Worm (Caenorhabditis elegans) whole organism, mixed stage, embryonic: ENCODE data around the gene ckb-1.

ENCODE experiments used
- bed-3 ChIP-seq: fragments of 200-800 bp; sonication (Bioruptor generic); optimal IDR thresholded peaks from 3 replicates; lab custom pipeline; 2018; ENCODE audit warnings: mild to moderate bottlenecking, missing genetic modification characterization, moderate library complexity, missing compliant biosample characterization
- ces-1 ChIP-seq: fragments of 150-350 bp; optimal IDR thresholded peaks from 2 replicates; lab custom pipeline; 2014; ENCODE audit warnings: missing biosample characterization, missing genetic modification reagents, missing genetic modification characterization
- elt-3 ChIP-seq: fragments of 150-350 bp; optimal IDR thresholded peaks from 2 replicates; lab custom pipeline; 2014; ENCODE audit warnings: missing biosample characterization, missing genetic modification characterization
- lin-13 ChIP-seq: fragments of 150-350 bp; optimal IDR thresholded peaks from 2 replicates; lab custom pipeline; 2014; ENCODE audit warnings: missing biosample characterization, missing genetic modification characterization
- mep-1 ChIP-seq: fragments of 150-350 bp; optimal IDR thresholded peaks from 2 replicates; lab custom pipeline; 2017; ENCODE audit warnings: missing biosample characterization, missing genetic modification reagents, missing genetic modification characterization, inconsistent platforms
- nhr-237 ChIP-seq: fragments of 150-350 bp; optimal IDR thresholded peaks from 2 replicates; lab custom pipeline; 2014; ENCODE audit warnings: missing biosample characterization, missing genetic modification characterization
- snpc-4 ChIP-seq: fragments of 150-350 bp; optimal IDR thresholded peaks from 2 replicates; lab custom pipeline; 2014; ENCODE audit warnings: missing biosample characterization, missing genetic modification characterization
- unc-120 ChIP-seq: sonication (generic microtip); optimal IDR thresholded peaks from 2 replicates; lab custom pipeline; 2017; ENCODE audit warnings: missing genetic modification characterization, missing compliant biosample characterization; ENCODE audit not compliant: poor library complexity, severe bottlenecking
- unc-39 ChIP-seq: fragments of 150-350 bp; optimal IDR thresholded peaks from 2 replicates; lab custom pipeline; 2014; ENCODE audit warnings: missing biosample characterization, missing genetic modification characterization
- unc-62 ChIP-seq: fragments of 150-350 bp; optimal IDR thresholded peaks from 2 replicates; lab custom pipeline; 2014; ENCODE audit warnings: missing biosample characterization, missing genetic modification reagents, missing genetic modification characterization

ce11 chrIII:4415135-4415534, 50.1 kb downstream of the ckb-1 start, which contains the start of gene R07E5.11:
- TF ChIP-seq ces-1 (GFP tag; lab: Kevin White, UChicago): no peak
- TF ChIP-seq elt-3 (tag; lab: Kevin White, UChicago): no peak
- no peak for TF ChIP-seq bed-3 (GFP tag; lab: Kevin White, UChicago)
- no peak for TF ChIP-seq unc-62 (GFP tag; lab: Kevin White, UChicago)
- no peak for TF ChIP-seq mep-1
- TF ChIP-seq unc-120: no peak
- TF ChIP-seq snpc-4 (tag; lab: Kevin White, UChicago): no peak
- no peak for TF ChIP-seq unc-39 (tag; lab: Kevin White, UChicago)
- TF ChIP-seq nhr-237: no peak
- TF ChIP-seq lin-13 (tag; lab: Kevin White, UChicago): no peak
